Worm (Caenorhabditis elegans): ENCODE results near the gene fbxb-117.

ce11 chrV:19276354-19276753 is 6.1 kb upstream of the fbxb-117 start:
- TF ChIP-seq skn-1 (tag; optimal IDR thresholded peaks at IDR 0.05): no peak
- TF ChIP-seq nhr-25 (tag; optimal IDR thresholded peaks at IDR 0.05): no peak
- no peak for TF ChIP-seq dmd-4 (tag; optimal IDR thresholded peaks at IDR 0.05)
- no peak for TF ChIP-seq lin-39 (tag; optimal IDR thresholded peaks at IDR 0.05)
- TF ChIP-seq C34F6.9 (tag; optimal IDR thresholded peaks at IDR 0.05): no peak
- no peak for TF ChIP-seq ceh-82 (tag; optimal IDR thresholded peaks at IDR 0.05)
- no peak for TF ChIP-seq ZK546.5 (tag; optimal IDR thresholded peaks at IDR 0.05)
- TF ChIP-seq nhr-237 (tag; optimal IDR thresholded peaks at IDR 0.05): no peak
- no peak for TF ChIP-seq lsy-2 (tag; optimal IDR thresholded peaks at IDR 0.05)
- no peak for TF ChIP-seq nhr-12 (tag; optimal IDR thresholded peaks at IDR 0.05)

All from whole organism, L2 larva.